Worm (Caenorhabditis elegans) whole organism, mixed stage, embryonic: ENCODE data around the gene srw-34.

Experiments used
- blmp-1 ChIP-seq: fragments of 150-350 bp; optimal IDR thresholded peaks from 2 replicates; lab custom pipeline; 2014; ENCODE audit warnings: missing biosample characterization, missing genetic modification characterization
- drap-1 ChIP-seq: fragments of 200-800 bp; sonication (Bioruptor generic); optimal IDR thresholded peaks from 3 replicates; lab custom pipeline; 2018; ENCODE audit warnings: mild to moderate bottlenecking, missing genetic modification characterization, missing compliant biosample characterization
- mab-5 ChIP-seq: fragments of 150-350 bp; optimal IDR thresholded peaks from 2 replicates; lab custom pipeline; 2014; ENCODE audit warnings: missing biosample characterization, missing genetic modification characterization
- snpc-4 ChIP-seq: fragments of 150-350 bp; optimal IDR thresholded peaks from 2 replicates; lab custom pipeline; 2014; ENCODE audit warnings: missing biosample characterization, missing genetic modification characterization
- sptf-1 ChIP-seq: sonication (generic microtip); optimal IDR thresholded peaks from 2 replicates; lab custom pipeline; 2017; ENCODE audit warnings: mild to moderate bottlenecking, missing genetic modification characterization, moderate library complexity, missing compliant biosample characterization

ce11 chrV:16470916-16471315 is 51.2 kb downstream of the srw-34 start, which contains the start of gene srh-138:
- no peak for TF ChIP-seq mab-5
- no peak for TF ChIP-seq sptf-1
- no peak for TF ChIP-seq drap-1 (GFP tag; lab: Kevin White, UChicago)
- TF ChIP-seq snpc-4, result no peak
- TF ChIP-seq blmp-1 (tag; lab: Kevin White, UChicago), result no peak
